Worm (Caenorhabditis elegans) whole organism, L1 larva: ENCODE data around the gene C49H3.3.

Source experiments
- C04F5.9 ChIP-seq: sonication (generic microtip); optimal IDR thresholded peaks from 2 replicates; lab custom pipeline; 2016; ENCODE audit warnings: missing genetic modification characterization, missing compliant biosample characterization
- F16B12.6 ChIP-seq: fragments of 150-350 bp; optimal IDR thresholded peaks from 2 replicates; lab custom pipeline; 2014; ENCODE audit warnings: missing biosample characterization, missing genetic modification characterization
- alr-1 ChIP-seq: fragments of 200-800 bp; sonication (Bioruptor generic); optimal IDR thresholded peaks from 2 replicates; lab custom pipeline; 2018; ENCODE audit warnings: borderline replicate concordance, mild to moderate bottlenecking, missing genetic modification characterization, missing compliant biosample characterization
- ama-1 ChIP-seq: fragments of 150-350 bp; optimal IDR thresholded peaks from 2 replicates; lab custom pipeline; 2014
- blmp-1 ChIP-seq: fragments of 150-350 bp; optimal IDR thresholded peaks from 2 replicates; lab custom pipeline; 2014; ENCODE audit warnings: missing biosample characterization, missing genetic modification characterization
- ceh-63 ChIP-seq: fragments of 200-800 bp; sonication (Bioruptor generic); optimal IDR thresholded peaks from 2 replicates; lab custom pipeline; 2018; ENCODE audit warnings: mild to moderate bottlenecking, missing genetic modification characterization, missing compliant biosample characterization
- ceh-8 ChIP-seq: fragments of 200-800 bp; sonication (Bioruptor generic); optimal IDR thresholded peaks from 2 replicates; lab custom pipeline; 2018; ENCODE audit warnings: mild to moderate bottlenecking, missing genetic modification characterization, moderate library complexity, missing compliant biosample characterization
- ceh-88 ChIP-seq: fragments of 200-800 bp; sonication (Bioruptor generic); IDR thresholded peaks from 2 replicates; pipeline ENCODE4 v1.3.6; 2022; ENCODE audit warnings: missing genetic modification characterization, missing compliant biosample characterization
- ceh-90 ChIP-seq: sonication (generic microtip); optimal IDR thresholded peaks from 2 replicates; lab custom pipeline; 2016; ENCODE audit warnings: missing genetic modification characterization, missing compliant biosample characterization
- dpl-1 ChIP-seq, 3 experiments: fragments of 150-350 bp in 2 of 3; sonication (generic microtip) in 1 of 3; optimal IDR thresholded peaks; 2 replicates each; lab custom pipeline; 2014 to 2017; ENCODE audit warnings: missing biosample characterization in 3 of 3, missing genetic modification characterization in 3 of 3, missing genetic modification reagents in 3 of 3
- dsc-1 ChIP-seq: sonication (generic microtip); optimal IDR thresholded peaks from 2 replicates; lab custom pipeline; 2016; ENCODE audit warnings: mild to moderate bottlenecking, missing genetic modification characterization, missing compliant biosample characterization
- efl-1 ChIP-seq, 4 experiments: fragments of 150-350 bp; optimal IDR thresholded peaks in 3 of 4; peaks in 1 of 4; 1 replicate in 1 of 4; 2 replicates in 3 of 4; lab custom pipeline; 2014; ENCODE audit warnings: missing biosample characterization in 2 of 4, missing genetic modification characterization in 2 of 4, missing genetic modification reagents in 2 of 4
- elt-2 ChIP-seq: sonication (generic microtip); optimal IDR thresholded peaks from 2 replicates; lab custom pipeline; 2016; ENCODE audit warnings: missing genetic modification characterization, mild to moderate bottlenecking, inconsistent platforms, missing compliant biosample characterization, missing genetic modification reagents
- fkh-10 ChIP-seq: sonication (generic microtip); optimal IDR thresholded peaks from 2 replicates; lab custom pipeline; 2017; ENCODE audit warnings: missing biosample characterization, missing genetic modification reagents, missing genetic modification characterization
- fkh-4 ChIP-seq: sonication (generic microtip); optimal IDR thresholded peaks from 2 replicates; lab custom pipeline; 2016; ENCODE audit warnings: missing compliant biosample characterization, missing genetic modification characterization, borderline replicate concordance
- irx-1 ChIP-seq: sonication (generic microtip); optimal IDR thresholded peaks from 2 replicates; lab custom pipeline; 2016; ENCODE audit warnings: missing genetic modification characterization, missing compliant biosample characterization
- isw-1 ChIP-seq: fragments of 200-800 bp; sonication (Bioruptor generic); IDR thresholded peaks from 2 replicates; pipeline ENCODE4 v1.3.6; 2022; ENCODE audit warnings: missing genetic modification characterization, missing compliant biosample characterization
- lin-14 ChIP-seq: fragments of 200-800 bp; sonication (Bioruptor generic); optimal IDR thresholded peaks from 2 replicates; lab custom pipeline; 2018; ENCODE audit warnings: mild to moderate bottlenecking, missing genetic modification characterization, moderate library complexity, missing compliant biosample characterization
- lin-35 ChIP-seq, 2 experiments: fragments of 150-350 bp; optimal IDR thresholded peaks; 2 replicates each; lab custom pipeline; 2014; ENCODE audit warnings: missing biosample characterization in 2 of 2, missing genetic modification characterization in 2 of 2, missing genetic modification reagents in 2 of 2
- lsy-2 ChIP-seq, 2 experiments: fragments of 150-350 bp; optimal IDR thresholded peaks; 2 replicates each; lab custom pipeline; 2014; ENCODE audit warnings: missing biosample characterization in 2 of 2, missing genetic modification characterization in 2 of 2
- nhr-12 ChIP-seq: sonication (generic microtip); optimal IDR thresholded peaks from 2 replicates; lab custom pipeline; 2017; ENCODE audit warnings: missing biosample characterization, missing genetic modification characterization
- nhr-19 ChIP-seq: fragments of 200-800 bp; sonication (Bioruptor generic); conservative IDR thresholded peaks from 2 replicates; pipeline ENCODE4 v1.3.6; 2022; ENCODE audit warnings: missing genetic modification characterization, missing compliant biosample characterization
- nhr-71 ChIP-seq: sonication (generic microtip); optimal IDR thresholded peaks from 2 replicates; lab custom pipeline; 2016; ENCODE audit warnings: mild to moderate bottlenecking, missing genetic modification characterization, moderate library complexity, missing compliant biosample characterization
- nhr-77 ChIP-seq: fragments of 150-350 bp; optimal IDR thresholded peaks from 2 replicates; lab custom pipeline; 2014; ENCODE audit warnings: missing biosample characterization, missing genetic modification characterization
- nhr-84 ChIP-seq: sonication (generic microtip); optimal IDR thresholded peaks from 2 replicates; lab custom pipeline; 2017; ENCODE audit warnings: missing biosample characterization, missing genetic modification characterization
- nhr-85 ChIP-seq: sonication (generic microtip); peaks from one replicate; lab custom pipeline; 2016; ENCODE audit warnings: missing genetic modification characterization, inconsistent platforms, missing compliant biosample characterization
- nhr-90 ChIP-seq: sonication (generic microtip); optimal IDR thresholded peaks from 2 replicates; lab custom pipeline; 2016; ENCODE audit warnings: mild to moderate bottlenecking, missing genetic modification characterization, missing compliant biosample characterization; ENCODE audit not compliant: poor library complexity
- pax-3 ChIP-seq: fragments of 200-800 bp; sonication (Bioruptor generic); optimal IDR thresholded peaks from 2 replicates; lab custom pipeline; 2018; ENCODE audit warnings: mild to moderate bottlenecking, missing genetic modification characterization, moderate library complexity, missing compliant biosample characterization
- pqm-1 ChIP-seq: sonication (generic microtip); optimal IDR thresholded peaks from 3 replicates; lab custom pipeline; 2017; ENCODE audit warnings: missing biosample characterization, missing genetic modification characterization
- snpc-4 ChIP-seq: fragments of 150-350 bp; optimal IDR thresholded peaks from 2 replicates; lab custom pipeline; 2014; ENCODE audit warnings: missing biosample characterization, missing genetic modification characterization
- snu-23 ChIP-seq: sonication (generic microtip); optimal IDR thresholded peaks from 2 replicates; lab custom pipeline; 2016; ENCODE audit warnings: missing genetic modification characterization, missing compliant biosample characterization
- sptf-1 ChIP-seq: fragments of 150-350 bp; optimal IDR thresholded peaks from 2 replicates; lab custom pipeline; 2014; ENCODE audit warnings: missing biosample characterization, missing genetic modification characterization
- sup-37 ChIP-seq: fragments of 200-800 bp; sonication (Bioruptor generic); optimal IDR thresholded peaks from 2 replicates; lab custom pipeline; 2018; ENCODE audit warnings: mild to moderate bottlenecking, missing genetic modification characterization, missing compliant biosample characterization
- swsn-7 ChIP-seq: sonication (generic microtip); optimal IDR thresholded peaks from 2 replicates; lab custom pipeline; 2016; ENCODE audit warnings: missing genetic modification characterization, missing compliant biosample characterization
- tbx-2 ChIP-seq: sonication (generic microtip); optimal IDR thresholded peaks from 2 replicates; lab custom pipeline; 2016; ENCODE audit warnings: missing genetic modification characterization, missing compliant biosample characterization
- unc-130 ChIP-seq: fragments of 150-350 bp; optimal IDR thresholded peaks from 2 replicates; lab custom pipeline; 2017; ENCODE audit warnings: missing biosample characterization, missing genetic modification characterization, inconsistent platforms
- unc-62 ChIP-seq: fragments of 150-350 bp; optimal IDR thresholded peaks from 2 replicates; lab custom pipeline; 2014; ENCODE audit warnings: missing biosample characterization, missing genetic modification reagents, missing genetic modification characterization
- vab-15 ChIP-seq: sonication (generic microtip); optimal IDR thresholded peaks from 2 replicates; lab custom pipeline; 2017; ENCODE audit warnings: missing genotype, mild to moderate bottlenecking, missing genetic modification characterization, missing compliant biosample characterization
- xbp-1 ChIP-seq: sonication (generic microtip); optimal IDR thresholded peaks from 2 replicates; lab custom pipeline; 2016; ENCODE audit warnings: missing genetic modification characterization, missing compliant biosample characterization
- zag-1 ChIP-seq: fragments of 150-350 bp; optimal IDR thresholded peaks from 2 replicates; lab custom pipeline; 2014; ENCODE audit warnings: missing biosample characterization, missing genetic modification characterization
- zip-4 ChIP-seq: fragments of 200-800 bp; sonication (Bioruptor generic); optimal IDR thresholded peaks from 2 replicates; lab custom pipeline; 2018; ENCODE audit warnings: mild to moderate bottlenecking, missing genetic modification characterization, moderate library complexity, missing compliant biosample characterization
- ztf-11 ChIP-seq, 2 experiments: sonication (generic microtip); optimal IDR thresholded peaks; 2 replicates each; lab custom pipeline; 2016 to 2017; ENCODE audit warnings: missing genetic modification characterization in 2 of 2, missing biosample characterization in 1 of 2, missing compliant biosample characterization in 1 of 2
- ztf-4 ChIP-seq: fragments of 150-350 bp; optimal IDR thresholded peaks from 2 replicates; lab custom pipeline; 2014; ENCODE audit warnings: missing biosample characterization, missing genetic modification characterization

Gene C49H3.3

ce11 chrIV:7933733-7934132 lies 9.6 kb downstream of the C49H3.3 start, which contains the start of gene bbs-2:
bbs-2 (plus strand) TSS chrIV:7934033.
- TF ChIP-seq ama-1 (lab: Kevin White, UChicago) (no peak), fkh-4 (tag; lab: Kevin White, UChicago) (no peak), nhr-85 (no peak), efl-1 (optimal IDR thresholded peaks at IDR 0.05; lab: Kevin White, UChicago) (no peak), efl-1 (GFP tag; optimal IDR thresholded peaks at IDR 0.05 in 1 of 2; lab: Kevin White, UChicago) (no peak), alr-1 (tag; lab: Kevin White, UChicago) (no peak), sptf-1 (tag; lab: Kevin White, UChicago) (no peak), snpc-4 (tag; lab: Kevin White, UChicago) (no peak), nhr-84 (tag; lab: Kevin White, UChicago) (no peak), ceh-88 (GFP tag; lab: Robert Waterston, UW) (no peak), sup-37 (GFP tag; lab: Kevin White, UChicago) (no peak), ceh-63 (GFP tag; lab: Kevin White, UChicago) (no peak), dpl-1 (GFP tag; optimal IDR thresholded peaks at IDR 0.05; lab: Kevin White, UChicago) (no peak), elt-2 (tag; lab: Kevin White, UChicago) (no peak), ztf-11 (tag; optimal IDR thresholded peaks at IDR 0.05; lab: Kevin White, UChicago) (no peak), F16B12.6 (tag; lab: Kevin White, UChicago) (no peak), isw-1 (GFP tag; lab: Robert Waterston, UW) (no peak), nhr-12 (tag; lab: Kevin White, UChicago) (no peak), vab-15 (tag; lab: Kevin White, UChicago) (no peak), C04F5.9 (tag; lab: Kevin White, UChicago) (no peak)

ce11 chrIV:7938834-7939233 lies 14.7 kb downstream of the C49H3.3 start, which contains the start of gene F20D12.7:
F20D12.7 (minus strand) TSS chrIV:7938934.
- no peak for TF ChIP-seq ceh-90 (tag; lab: Kevin White, UChicago)
- peak; percentile 67 for TF ChIP-seq dsc-1 (tag; lab: Kevin White, UChicago)

- no peak for TF ChIP-seq nhr-85
- no peak for TF ChIP-seq efl-1 (optimal IDR thresholded peaks at IDR 0.05; lab: Kevin White, UChicago)
- TF ChIP-seq efl-1 (GFP tag; optimal IDR thresholded peaks at IDR 0.05 in 1 of 2; lab: Kevin White, UChicago): peak in 1 of 2 experiments; percentile 61
Measured at ce11 chrIV:7940919-7941318, 16.8 kb downstream of the C49H3.3 start, which contains the start of gene exc-9. exc-9 (minus strand) TSS chrIV:7941019.

- TF ChIP-seq nhr-19 (GFP tag; lab: Robert Waterston, UW) (no peak), blmp-1 (tag; lab: Kevin White, UChicago) (peak; percentile 75), lin-35 (GFP tag; optimal IDR thresholded peaks at IDR 0.05; lab: Kevin White, UChicago) (peak in 1 of 2 experiments; percentile 40), isw-1 (GFP tag; lab: Robert Waterston, UW) (no peak; the same call in 1 of the 2 replicates), swsn-7 (tag; lab: Kevin White, UChicago) (no peak), xbp-1 (no peak), ztf-11 (tag; optimal IDR thresholded peaks at IDR 0.05; lab: Kevin White, UChicago) (no peak), efl-1 (optimal IDR thresholded peaks at IDR 0.05; lab: Kevin White, UChicago) (peak in 1 of 2 experiments; percentile 22), efl-1 (GFP tag; optimal IDR thresholded peaks at IDR 0.05 in 1 of 2; lab: Kevin White, UChicago) (peak; percentile 33 to 39), ceh-63 (GFP tag; lab: Kevin White, UChicago) (no peak), zag-1 (tag; lab: Kevin White, UChicago) (no peak), F16B12.6 (tag; lab: Kevin White, UChicago) (no peak), dpl-1 (GFP tag; optimal IDR thresholded peaks at IDR 0.05; lab: Kevin White, UChicago) (peak; percentile 10 to 51 (median 23)), fkh-10 (no peak), pax-3 (tag; lab: Kevin White, UChicago) (no peak), snu-23 (GFP tag; lab: Kevin White, UChicago) (peak; percentile 29), lin-14 (GFP tag; lab: Kevin White, UChicago) (peak; percentile 66), snpc-4 (tag; lab: Kevin White, UChicago) (no peak), nhr-77 (tag; lab: Kevin White, UChicago) (no peak), nhr-85 (peak; percentile 9), zip-4 (no peak), ceh-8 (GFP tag; lab: Kevin White, UChicago) (no peak), lsy-2 (tag; optimal IDR thresholded peaks at IDR 0.05; lab: Kevin White, UChicago) (peak in 1 of 2 experiments; percentile 27), unc-130 (no peak), ceh-88 (GFP tag; lab: Robert Waterston, UW) (no peak), ztf-4 (no peak), elt-2 (tag; lab: Kevin White, UChicago) (no peak), unc-62 (GFP tag; lab: Kevin White, UChicago) (no peak), tbx-2 (tag; lab: Kevin White, UChicago) (no peak), alr-1 (tag; lab: Kevin White, UChicago) (no peak), irx-1 (no peak), ceh-90 (tag; lab: Kevin White, UChicago) (no peak), pqm-1 (tag; lab: Kevin White, UChicago) (no peak), nhr-90 (no peak), nhr-71 (peak; percentile 13)
Measured at ce11 chrIV:7943272-7943671, 19.1 kb downstream of the C49H3.3 start.
